Worm (Caenorhabditis elegans) whole organism, L4/young adult: Measurements from ENCODE around the gene dli-1.

Source experiments
- W03F9.2 ChIP-seq: fragments of 150-350 bp; optimal IDR thresholded peaks from 2 replicates; lab custom pipeline; 2014; ENCODE audit warnings: missing biosample characterization, missing genetic modification characterization
- dao-5 ChIP-seq: sonication (generic microtip); optimal IDR thresholded peaks from 2 replicates; lab custom pipeline; 2016; ENCODE audit warnings: missing genotype, missing genetic modification characterization, moderate library complexity, missing compliant biosample characterization
- him-1 ChIP-seq: sonication (generic microtip); optimal IDR thresholded peaks from 2 replicates; lab custom pipeline; 2016; ENCODE audit warnings: missing genotype, missing genetic modification reagents, missing genetic modification characterization, missing compliant biosample characterization

DNA sequence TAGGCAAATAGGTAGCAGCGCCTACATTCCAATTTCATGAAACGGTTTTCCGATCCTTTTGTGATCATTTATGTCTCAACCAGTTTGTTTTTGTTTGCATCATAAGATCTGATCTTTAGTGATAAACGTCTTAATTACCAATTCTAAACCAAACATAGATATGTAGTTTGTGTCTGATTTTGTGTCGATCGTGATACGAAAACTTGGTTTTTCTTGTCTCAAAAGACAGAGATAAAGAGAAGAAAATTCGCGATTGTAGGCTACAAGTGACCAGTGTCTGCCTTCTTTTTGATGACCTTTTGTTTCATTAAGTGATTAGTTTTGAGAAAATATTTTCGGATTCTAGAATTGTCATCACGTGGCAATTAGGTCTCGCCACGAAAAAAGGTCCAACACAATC is 18.4 kb downstream of the dli-1 start:
- TF ChIP-seq him-1 (no peak), W03F9.2 (tag; lab: Kevin White, UChicago) (no peak), dao-5 (tag; lab: Kevin White, UChicago) (no peak)
